Worm (Caenorhabditis elegans) whole organism, L3 larva: ENCODE results near the gene kin-18.

Experiments
- R02D3.7 ChIP-seq: fragments of 150-350 bp; optimal IDR thresholded peaks from 2 replicates; lab custom pipeline; 2014; ENCODE audit warnings: missing biosample characterization, missing genetic modification characterization
- ZK546.5 ChIP-seq: sonication (generic microtip); optimal IDR thresholded peaks from 2 replicates; lab custom pipeline; 2017; ENCODE audit warnings: missing biosample characterization, missing genetic modification characterization
- ceh-16 ChIP-seq: sonication (generic microtip); optimal IDR thresholded peaks from 2 replicates; lab custom pipeline; 2017; ENCODE audit warnings: missing biosample characterization, missing genetic modification characterization
- ceh-28 ChIP-seq: fragments of 150-350 bp; optimal IDR thresholded peaks from 2 replicates; lab custom pipeline; 2014; ENCODE audit warnings: missing biosample characterization, missing genetic modification reagents, missing genetic modification characterization
- ceh-82 ChIP-seq: fragments of 150-350 bp; optimal IDR thresholded peaks from 2 replicates; lab custom pipeline; 2014; ENCODE audit warnings: missing biosample characterization, missing genetic modification characterization
- ceh-9 ChIP-seq: sonication (generic microtip); optimal IDR thresholded peaks from 2 replicates; lab custom pipeline; 2018; ENCODE audit warnings: missing biosample characterization, missing genetic modification characterization
- egl-27 ChIP-seq: sonication (generic microtip); optimal IDR thresholded peaks from 4 replicates; lab custom pipeline; 2017; ENCODE audit warnings: missing biosample characterization, missing genetic modification reagents, missing genetic modification characterization
- egl-5 ChIP-seq: fragments of 150-350 bp; optimal IDR thresholded peaks from 2 replicates; lab custom pipeline; 2017; ENCODE audit warnings: missing biosample characterization, missing genetic modification reagents, missing genetic modification characterization, inconsistent platforms
- elt-1 ChIP-seq: fragments of 150-350 bp; optimal IDR thresholded peaks from 2 replicates; lab custom pipeline; 2014; ENCODE audit warnings: missing biosample characterization, missing genetic modification characterization
- elt-2 ChIP-seq: sonication (generic microtip); optimal IDR thresholded peaks from 2 replicates; lab custom pipeline; 2016; ENCODE audit warnings: missing genetic modification reagents, mild to moderate bottlenecking, missing genetic modification characterization, missing compliant biosample characterization
- elt-3 ChIP-seq, 3 experiments: fragments of 150-350 bp in 1 of 3; sonication (generic microtip) in 2 of 3; optimal IDR thresholded peaks; 2 replicates in 2 of 3; 4 replicates in 1 of 3; lab custom pipeline; 2014 to 2017; ENCODE audit warnings: missing biosample characterization in 3 of 3, missing genetic modification characterization in 3 of 3
- eor-1 ChIP-seq, 2 experiments: fragments of 150-350 bp; optimal IDR thresholded peaks; 2 replicates each; lab custom pipeline; 2014 to 2018; ENCODE audit warnings: missing biosample characterization in 2 of 2, missing genetic modification characterization in 2 of 2
- fkh-10 ChIP-seq: sonication (generic microtip); optimal IDR thresholded peaks from 2 replicates; lab custom pipeline; 2017; ENCODE audit warnings: missing biosample characterization, missing genetic modification reagents, missing genetic modification characterization
- fkh-2 ChIP-seq: fragments of 150-350 bp; optimal IDR thresholded peaks from 2 replicates; lab custom pipeline; 2014; ENCODE audit warnings: missing biosample characterization, missing genetic modification reagents, missing genetic modification characterization
- fos-1 ChIP-seq: fragments of 150-350 bp; optimal IDR thresholded peaks from 2 replicates; lab custom pipeline; 2014; ENCODE audit warnings: missing biosample characterization, missing genetic modification characterization
- hmg-11 ChIP-seq: sonication (generic microtip); optimal IDR thresholded peaks from 2 replicates; lab custom pipeline; 2016; ENCODE audit warnings: missing genetic modification characterization, missing compliant biosample characterization
- jun-1 ChIP-seq: fragments of 150-350 bp; optimal IDR thresholded peaks from 2 replicates; lab custom pipeline; 2014; ENCODE audit warnings: missing biosample characterization, missing genetic modification reagents, missing genetic modification characterization
- lin-15B ChIP-seq: fragments of 150-350 bp; optimal IDR thresholded peaks from 2 replicates; lab custom pipeline; 2014; ENCODE audit warnings: missing biosample characterization, missing genetic modification characterization
- lin-39 ChIP-seq: fragments of 150-350 bp; optimal IDR thresholded peaks from 2 replicates; lab custom pipeline; 2018; ENCODE audit warnings: missing biosample characterization, missing genetic modification reagents, missing genetic modification characterization
- mdl-1 ChIP-seq: fragments of 150-350 bp; optimal IDR thresholded peaks from 2 replicates; lab custom pipeline; 2014; ENCODE audit warnings: missing biosample characterization, missing genetic modification characterization
- mml-1 ChIP-seq: fragments of 150-350 bp; sonication (generic microtip); optimal IDR thresholded peaks from 3 replicates; lab custom pipeline; 2014; ENCODE audit warnings: missing biosample characterization, missing genetic modification characterization
- nfya-1 ChIP-seq: sonication (generic microtip); optimal IDR thresholded peaks from 2 replicates; lab custom pipeline; 2017; ENCODE audit warnings: missing genetic modification characterization, mild to moderate bottlenecking, missing compliant biosample characterization, antibody characterized with exemption, moderate library complexity; ENCODE audit not compliant: insufficient read depth
- nhr-11 ChIP-seq: fragments of 150-350 bp; optimal IDR thresholded peaks from 2 replicates; lab custom pipeline; 2014; ENCODE audit warnings: missing biosample characterization, missing genetic modification characterization
- nhr-237 ChIP-seq: fragments of 150-350 bp; optimal IDR thresholded peaks from 2 replicates; lab custom pipeline; 2014; ENCODE audit warnings: missing biosample characterization, missing genetic modification characterization
- nhr-25 ChIP-seq: sonication (generic microtip); optimal IDR thresholded peaks from 2 replicates; lab custom pipeline; 2017; ENCODE audit warnings: missing biosample characterization, missing genetic modification characterization
- nhr-28 ChIP-seq: fragments of 150-350 bp; optimal IDR thresholded peaks from 2 replicates; lab custom pipeline; 2014; ENCODE audit warnings: missing biosample characterization, missing genetic modification characterization
- nhr-67 ChIP-seq: fragments of 150-350 bp; optimal IDR thresholded peaks from 2 replicates; lab custom pipeline; 2014; ENCODE audit warnings: missing biosample characterization, missing genetic modification characterization
- nhr-77 ChIP-seq: fragments of 150-350 bp; optimal IDR thresholded peaks from 2 replicates; lab custom pipeline; 2014; ENCODE audit warnings: missing biosample characterization, missing genetic modification characterization
- pha-4 ChIP-seq: fragments of 150-350 bp; optimal IDR thresholded peaks from 2 replicates; lab custom pipeline; 2014; ENCODE audit warnings: missing biosample characterization, missing genetic modification reagents, missing genetic modification characterization
- pqm-1 ChIP-seq: fragments of 150-350 bp; optimal IDR thresholded peaks from 2 replicates; lab custom pipeline; 2017; ENCODE audit warnings: missing biosample characterization, missing genetic modification characterization, inconsistent platforms
- sea-2 ChIP-seq: fragments of 150-350 bp; sonication (generic microtip); optimal IDR thresholded peaks from 4 replicates; lab custom pipeline; 2014; ENCODE audit warnings: missing biosample characterization, missing genetic modification reagents, missing genetic modification characterization
- skn-1 ChIP-seq: fragments of 150-350 bp; optimal IDR thresholded peaks from 2 replicates; lab custom pipeline; 2014; ENCODE audit warnings: missing biosample characterization, missing genetic modification characterization
- unc-39 ChIP-seq: sonication (generic microtip); optimal IDR thresholded peaks from 4 replicates; lab custom pipeline; 2017; ENCODE audit warnings: missing biosample characterization, missing genetic modification characterization
- unc-62 ChIP-seq: fragments of 150-350 bp; sonication (generic microtip); optimal IDR thresholded peaks from 4 replicates; lab custom pipeline; 2014; ENCODE audit warnings: missing biosample characterization, missing genetic modification reagents, missing genetic modification characterization
- zag-1 ChIP-seq: fragments of 150-350 bp; optimal IDR thresholded peaks from 2 replicates; lab custom pipeline; 2014; ENCODE audit warnings: missing biosample characterization, missing genetic modification characterization
- ztf-11 ChIP-seq: fragments of 150-350 bp; optimal IDR thresholded peaks from 2 replicates; lab custom pipeline; 2014; ENCODE audit warnings: missing biosample characterization, missing genetic modification characterization
- ztf-4 ChIP-seq: fragments of 150-350 bp; optimal IDR thresholded peaks from 2 replicates; lab custom pipeline; 2014; ENCODE audit warnings: missing biosample characterization, missing genetic modification characterization

kin-18 gene

DNA sequence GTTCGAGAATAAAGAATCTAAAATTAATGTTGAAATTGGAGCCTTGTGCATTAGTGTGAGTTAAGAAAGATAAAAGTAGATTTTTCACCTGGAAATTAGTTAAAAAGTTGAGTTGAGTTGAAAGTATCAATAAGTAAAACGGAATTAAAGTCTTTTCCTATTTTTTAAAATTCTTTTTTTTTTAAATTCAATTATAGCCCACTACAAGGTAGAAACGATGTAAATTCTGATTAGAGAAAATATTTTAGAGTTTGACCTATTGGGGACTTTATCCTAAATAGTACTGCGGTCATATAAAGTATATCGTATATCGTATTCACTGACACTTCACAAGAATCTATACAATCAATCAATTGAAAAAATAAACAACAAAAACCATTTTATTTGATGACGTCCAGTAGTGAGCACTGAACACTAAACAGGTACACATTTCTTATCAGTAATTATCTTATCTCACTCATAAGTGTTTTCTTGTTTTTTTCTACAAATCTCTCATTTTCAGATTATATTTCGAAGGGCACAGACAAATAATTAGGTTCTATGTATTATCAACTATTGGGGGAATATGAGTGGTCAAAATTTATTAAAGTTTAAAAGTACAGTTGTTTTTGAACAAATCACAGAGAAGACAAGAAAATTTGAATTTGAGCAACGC lies 30.6 kb upstream of the kin-18 start, which contains the start of gene wht-1:
Gene wht-1, minus strand, starts transcription at position 51 of the 655 bp plus-strand sequence.
- TF ChIP-seq pqm-1 (tag; lab: Kevin White, UChicago) (peak; percentile 94), ceh-82 (tag; lab: Kevin White, UChicago) (no peak), unc-39 (tag; lab: Kevin White, UChicago) (no peak), nhr-11 (tag; lab: Kevin White, UChicago) (no peak), ztf-4 (tag; lab: Kevin White, UChicago) (no peak), nfya-1 (tag; lab: Kevin White, UChicago) (no peak), mml-1 (tag; lab: Kevin White, UChicago) (no peak), pha-4 (tag; lab: Kevin White, UChicago) (peak; percentile 42), egl-27 (tag; lab: Kevin White, UChicago) (no peak), ZK546.5 (no peak), R02D3.7 (tag; lab: Kevin White, UChicago) (no peak), fkh-2 (tag; lab: Kevin White, UChicago) (no peak), elt-3 (tag; optimal IDR thresholded peaks at IDR 0.05; lab: Kevin White, UChicago) (no peak), hmg-11 (no peak), ceh-28 (no peak), nhr-237 (no peak), nhr-25 (no peak), nhr-67 (tag; lab: Kevin White, UChicago) (no peak), elt-1 (tag; lab: Kevin White, UChicago) (no peak), egl-5 (tag; lab: Kevin White, UChicago) (no peak), elt-2 (peak; percentile 85)

- peak; percentile 18 for TF ChIP-seq nhr-25
- no peak for TF ChIP-seq nfya-1 (tag; lab: Kevin White, UChicago)
Observed at ce11 chrIII:6095654-6096053, 22.8 kb upstream of the kin-18 start.

- TF ChIP-seq eor-1 (tag; optimal IDR thresholded peaks at IDR 0.05; lab: Kevin White, UChicago): no peak
- TF ChIP-seq elt-3 (tag; optimal IDR thresholded peaks at IDR 0.05; lab: Kevin White, UChicago): no peak
- TF ChIP-seq lin-15B (tag; lab: Kevin White, UChicago): no peak
- TF ChIP-seq ZK546.5: no peak
- no peak for TF ChIP-seq R02D3.7 (tag; lab: Kevin White, UChicago)
- TF ChIP-seq ceh-9 (tag; lab: Kevin White, UChicago): no peak
- TF ChIP-seq ztf-11 (tag; lab: Kevin White, UChicago): no peak
Observed at ce11 chrIII:6102762-6103161, 15.7 kb upstream of the kin-18 start, which contains the start of gene C05D10.4. Gene C05D10.4, minus strand, starts transcription at chrIII:6102862.

ce11 chrIII:6105897-6106296 lies 12.5 kb upstream of the kin-18 start:
- TF ChIP-seq ceh-9 (tag; lab: Kevin White, UChicago) (no peak), zag-1 (tag; lab: Kevin White, UChicago) (no peak), ceh-16 (no peak), nfya-1 (tag; lab: Kevin White, UChicago) (no peak), pqm-1 (tag; lab: Kevin White, UChicago) (no peak), elt-1 (tag; lab: Kevin White, UChicago) (no peak), egl-5 (tag; lab: Kevin White, UChicago) (peak; percentile 31)
- TF ChIP-seq, all 47 proteins: peak for 1

- no peak for TF ChIP-seq mdl-1 (tag; lab: Kevin White, UChicago)
- TF ChIP-seq elt-1 (tag; lab: Kevin White, UChicago): no peak
Observed at ce11 chrIII:6110187-6110586, 8.2 kb upstream of the kin-18 start.

DNA sequence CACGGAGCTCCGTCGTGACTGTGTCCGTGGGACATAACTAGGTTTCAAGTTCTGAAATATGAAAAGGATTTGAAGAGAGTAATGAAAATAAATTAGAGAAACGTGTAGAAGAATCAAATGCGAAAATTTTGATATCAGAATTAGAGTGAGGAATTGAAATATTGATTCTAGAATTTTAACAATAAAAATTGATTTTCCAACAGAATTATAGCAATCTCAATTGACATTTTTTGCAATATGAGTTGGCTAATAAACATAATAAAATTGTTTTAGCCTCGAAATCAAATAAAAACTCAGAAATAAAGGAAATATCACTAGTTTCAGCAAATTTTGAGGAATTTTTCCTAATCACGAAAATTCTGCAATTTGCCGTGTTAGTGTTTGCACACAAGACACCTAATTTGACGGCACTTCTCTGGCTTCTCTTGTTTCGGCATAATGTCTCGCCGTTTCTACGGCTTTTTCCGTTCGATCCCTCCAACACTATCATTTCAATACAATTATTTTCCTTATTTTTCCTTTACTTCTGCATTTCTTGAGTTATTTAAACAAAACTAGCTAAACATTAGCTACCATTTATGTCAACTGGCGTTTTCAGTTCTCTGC lies 2.0 kb upstream of the kin-18 start, which contains the start of gene nmt-1:
Gene nmt-1, minus strand, starts transcription at position 51 of the 606 bp plus-strand sequence.
- TF ChIP-seq pha-4 (tag; lab: Kevin White, UChicago) (peak; percentile 43), zag-1 (tag; lab: Kevin White, UChicago) (no peak), ztf-11 (tag; lab: Kevin White, UChicago) (no peak), skn-1 (tag; lab: Kevin White, UChicago) (peak; percentile 49), nhr-28 (no peak), fos-1 (tag; lab: Kevin White, UChicago) (no peak), ztf-4 (tag; lab: Kevin White, UChicago) (no peak), fkh-2 (tag; lab: Kevin White, UChicago) (no peak), nhr-25 (peak; percentile 54), sea-2 (GFP tag; lab: Kevin White, UChicago) (no peak), ceh-16 (no peak), hmg-11 (peak; percentile 76), mml-1 (tag; lab: Kevin White, UChicago) (no peak), elt-3 (tag; optimal IDR thresholded peaks at IDR 0.05; lab: Kevin White, UChicago) (no peak), lin-15B (tag; lab: Kevin White, UChicago) (peak; percentile 28), unc-62 (no peak), R02D3.7 (tag; lab: Kevin White, UChicago) (no peak), elt-2 (no peak), lin-39 (tag; lab: Kevin White, UChicago) (peak; percentile 7), nhr-77 (no peak), nfya-1 (tag; lab: Kevin White, UChicago) (peak; percentile 42), fkh-10 (GFP tag; lab: Kevin White, UChicago) (no peak), jun-1 (tag; lab: Kevin White, UChicago) (no peak)
